Worm (Caenorhabditis elegans) whole organism, L2 larva: ENCODE results near the gene C16A3.2.

Experiments used
- R02D3.7 ChIP-seq: fragments of 150-350 bp; optimal IDR thresholded peaks from 2 replicates; lab custom pipeline; 2014; ENCODE audit warnings: missing biosample characterization, missing genetic modification characterization
- aly-2 ChIP-seq: fragments of 150-350 bp; optimal IDR thresholded peaks from 2 replicates; lab custom pipeline; 2014; ENCODE audit warnings: missing biosample characterization, missing genetic modification characterization
- ama-1 ChIP-seq: fragments of 150-350 bp; optimal IDR thresholded peaks from 2 replicates; lab custom pipeline; 2018; ENCODE audit warnings: inconsistent platforms
- dmd-4 ChIP-seq: sonication (generic microtip); optimal IDR thresholded peaks from 2 replicates; lab custom pipeline; 2017; ENCODE audit warnings: missing biosample characterization, missing genetic modification characterization
- egl-27 ChIP-seq: sonication (generic microtip); optimal IDR thresholded peaks from 3 replicates; lab custom pipeline; 2017; ENCODE audit warnings: missing biosample characterization, missing genetic modification reagents, missing genetic modification characterization
- elt-1 ChIP-seq: fragments of 150-350 bp; optimal IDR thresholded peaks from 2 replicates; lab custom pipeline; 2014; ENCODE audit warnings: missing biosample characterization, missing genetic modification characterization
- elt-3 ChIP-seq: sonication (generic microtip); optimal IDR thresholded peaks from 2 replicates; lab custom pipeline; 2017; ENCODE audit warnings: missing biosample characterization, missing genetic modification characterization
- mab-5 ChIP-seq: fragments of 150-350 bp; optimal IDR thresholded peaks from 2 replicates; lab custom pipeline; 2014; ENCODE audit warnings: missing biosample characterization, missing genetic modification characterization
- mdl-1 ChIP-seq, 2 experiments: fragments of 150-350 bp in 1 of 2; sonication (generic microtip) in 1 of 2; optimal IDR thresholded peaks; 2 replicates each; lab custom pipeline; 2017; ENCODE audit warnings: missing biosample characterization in 2 of 2, missing genetic modification characterization in 2 of 2
- nhr-77 ChIP-seq: fragments of 150-350 bp; optimal IDR thresholded peaks from 2 replicates; lab custom pipeline; 2014; ENCODE audit warnings: missing biosample characterization, missing genetic modification characterization
- skn-1 ChIP-seq: sonication (generic microtip); optimal IDR thresholded peaks from 2 replicates; lab custom pipeline; 2017; ENCODE audit warnings: missing biosample characterization, missing genetic modification characterization
- unc-55 ChIP-seq: fragments of 150-350 bp; sonication (generic microtip); optimal IDR thresholded peaks from 3 replicates; lab custom pipeline; 2014; ENCODE audit warnings: missing biosample characterization, missing genetic modification reagents, missing genetic modification characterization

- no peak for TF ChIP-seq nhr-77
- no peak for TF ChIP-seq ama-1 (lab: Kevin White, UChicago)
- no peak for TF ChIP-seq aly-2 (tag; lab: Kevin White, UChicago)
- no peak for TF ChIP-seq egl-27 (tag; lab: Kevin White, UChicago)
- TF ChIP-seq skn-1 (tag; lab: Kevin White, UChicago): no peak
- peak in 1 of 2 experiments; percentile 1 for TF ChIP-seq mdl-1 (tag; optimal IDR thresholded peaks at IDR 0.05; lab: Kevin White, UChicago)
- no peak for TF ChIP-seq elt-3 (tag; lab: Kevin White, UChicago)
- no peak for TF ChIP-seq dmd-4 (tag; lab: Kevin White, UChicago)
- peak; percentile 8 for TF ChIP-seq mab-5 (tag; lab: Kevin White, UChicago)
- no peak for TF ChIP-seq R02D3.7 (tag; lab: Kevin White, UChicago)
- TF ChIP-seq elt-1 (tag; lab: Kevin White, UChicago): no peak
- TF ChIP-seq unc-55 (GFP tag; lab: Kevin White, UChicago): no peak
Observed at ce11 chrIII:6360114-6360513, 29.5 kb upstream of the C16A3.2 start.
